Worm (Caenorhabditis elegans): ENCODE measurements around the gene nars-2.

ce11 chrIII:11487245-11487644 lies 13.3 kb downstream of the nars-2 start, which contains the start of gene popl-5:
- TF ChIP-seq him-1 (tag; optimal IDR thresholded peaks at IDR 0.05) (no peak), W03F9.2 (tag; optimal IDR thresholded peaks at IDR 0.05) (no peak)

All from whole organism, L4/young adult.